Fruit fly (Drosophila melanogaster): Measurements from ENCODE around the gene CG42729.

CG42729 gene

DNA sequence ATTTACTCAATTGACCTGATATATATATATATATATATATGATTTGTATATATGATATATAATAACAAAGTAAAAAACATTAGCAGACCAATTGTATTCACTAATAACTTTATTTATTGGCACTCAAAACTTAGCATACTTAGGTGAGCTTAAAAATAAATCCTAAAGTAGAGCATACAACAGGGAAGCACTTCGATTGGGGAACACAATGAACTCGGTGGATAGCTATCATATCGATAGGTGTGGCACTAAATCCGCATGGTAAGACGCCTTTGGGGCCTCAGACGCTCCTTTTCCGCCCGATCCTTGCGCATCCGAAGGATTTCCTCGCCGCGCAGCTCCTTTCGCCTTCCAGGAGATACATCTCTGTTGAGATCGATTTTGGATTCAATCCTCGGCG lies 10.9 kb downstream of the CG42729 start (continued):
- TF ChIP-seq CG2116 (GFP tag; optimal IDR thresholded peaks at IDR 0.05) = peak; percentile 55
- TF ChIP-seq ash1 (GFP tag; optimal IDR thresholded peaks at IDR 0.05) = no peak
- TF ChIP-seq NfI (GFP tag; optimal IDR thresholded peaks at IDR 0.05) = no peak
- TF ChIP-seq Sin3A (optimal IDR thresholded peaks at IDR 0.05) = no peak
- no peak for TF ChIP-seq gcm (GFP tag; optimal IDR thresholded peaks at IDR 0.05)

DNA sequence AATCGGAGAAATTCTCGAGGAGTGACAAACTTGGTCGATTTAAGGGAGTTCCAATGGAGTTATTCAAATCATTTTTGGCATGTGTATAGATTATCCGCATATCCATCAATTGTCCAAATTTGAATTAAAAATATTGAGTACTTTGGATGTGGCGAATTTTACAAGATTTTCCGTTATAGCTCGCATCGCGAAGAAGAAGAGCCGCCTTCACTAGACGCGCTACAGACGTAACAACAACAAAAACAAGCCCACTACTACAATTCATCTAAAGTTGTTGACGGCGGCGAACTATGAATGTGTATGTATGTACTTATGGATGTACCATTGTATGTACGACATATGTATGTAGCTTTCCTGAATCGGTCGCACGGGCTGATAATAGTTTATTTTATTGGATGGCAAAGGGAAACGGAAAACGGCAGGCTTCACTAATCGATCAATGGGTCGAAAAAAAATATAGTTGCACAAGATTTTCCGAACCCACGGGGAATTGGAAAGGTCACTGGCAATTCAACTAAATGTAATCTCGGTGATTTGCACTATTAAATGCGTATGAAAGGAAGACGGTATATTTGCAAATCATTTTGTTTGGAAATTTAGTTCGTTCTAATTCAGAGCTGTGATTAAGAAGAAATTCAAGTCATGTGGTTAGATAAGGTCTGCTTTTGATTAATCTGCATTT lies 12.4 kb downstream of the CG42729 start:
- no peak for TF ChIP-seq CG16813 (GFP tag; IDR thresholded peaks at IDR 0.05; ENCODE audit: partially characterized antibody)
- TF ChIP-seq pnt (GFP tag; optimal IDR thresholded peaks at IDR 0.05) = no peak
- TF ChIP-seq psq (GFP tag; optimal IDR thresholded peaks at IDR 0.05) = no peak
- no peak for TF ChIP-seq org-1 (GFP tag; optimal IDR thresholded peaks at IDR 0.05)
- TF ChIP-seq tna (GFP tag; IDR thresholded peaks at IDR 0.05; ENCODE audit: partially characterized antibody) = no peak
- no peak for TF ChIP-seq CG8478 (optimal IDR thresholded peaks at IDR 0.05)
- no peak for TF ChIP-seq YL-1 (GFP tag; optimal IDR thresholded peaks at IDR 0.05)
- no peak for TF ChIP-seq rib (GFP tag; IDR thresholded peaks at IDR 0.05)
- TF ChIP-seq odd (GFP tag; optimal IDR thresholded peaks at IDR 0.05) = no peak
- TF ChIP-seq CG18619 (GFP tag; optimal IDR thresholded peaks at IDR 0.05) = no peak
- TF ChIP-seq CG11247 (GFP tag; IDR thresholded peaks at IDR 0.05) = no peak
- TF ChIP-seq sens (GFP tag) = peak; percentile 37
- no peak for TF ChIP-seq NfI (GFP tag; optimal IDR thresholded peaks at IDR 0.05)
- no peak for TF ChIP-seq Oli (tag; optimal IDR thresholded peaks at IDR 0.05)
- TF ChIP-seq crol (GFP tag; IDR thresholded peaks at IDR 0.05) = no peak
- no peak for TF ChIP-seq BEAF-32 (GFP tag; optimal IDR thresholded peaks at IDR 0.05)
- no peak for TF ChIP-seq CG11695 (GFP tag; IDR thresholded peaks at IDR 0.05)
- peak; percentile 17 for TF ChIP-seq sd (tag; optimal IDR thresholded peaks at IDR 0.05)
- TF ChIP-seq CG12391 (tag; optimal IDR thresholded peaks at IDR 0.05) = no peak
- no peak for TF ChIP-seq CG13775 (GFP tag; optimal IDR thresholded peaks at IDR 0.05)
- no peak for TF ChIP-seq CG14965 (GFP tag; optimal IDR thresholded peaks at IDR 0.05; ENCODE audit: borderline replicate concordance)
- no peak for TF ChIP-seq CG6854 (GFP tag; optimal IDR thresholded peaks at IDR 0.05)
- TF ChIP-seq fd64A (GFP tag; optimal IDR thresholded peaks at IDR 0.05) = no peak
- no peak for TF ChIP-seq zf30C (GFP tag; optimal IDR thresholded peaks at IDR 0.05)
- no peak for TF ChIP-seq CG2202 (tag; optimal IDR thresholded peaks at IDR 0.05)
- no peak for TF ChIP-seq Xrp1 (GFP tag; IDR thresholded peaks at IDR 0.05)
- no peak for TF ChIP-seq CG3726 (GFP tag; IDR thresholded peaks at IDR 0.05)
- TF ChIP-seq CG10147 (GFP tag; optimal IDR thresholded peaks at IDR 0.05) = no peak
- TF ChIP-seq CG11560 (tag; IDR thresholded peaks at IDR 0.05) = no peak
- TF ChIP-seq CG18476 (GFP tag; optimal IDR thresholded peaks at IDR 0.05) = no peak
- no peak for TF ChIP-seq CG15479 (GFP tag; optimal IDR thresholded peaks at IDR 0.05)
- TF ChIP-seq D19B (GFP tag; optimal IDR thresholded peaks at IDR 0.05) = no peak
- no peak for TF ChIP-seq CG42726 (GFP tag; IDR thresholded peaks at IDR 0.05; ENCODE audit: partially characterized antibody)
- TF ChIP-seq CG2199 (GFP tag; IDR thresholded peaks at IDR 0.05) = 0 out of 3 replicates have a peak, but pooled peaks have one; percentile 33
- TF ChIP-seq NFAT (GFP tag; IDR thresholded peaks at IDR 0.05) = no peak
- TF ChIP-seq Asciz (GFP tag; optimal IDR thresholded peaks at IDR 0.05) = no peak
- TF ChIP-seq CG17361 (GFP tag; IDR thresholded peaks at IDR 0.05) = no peak
- no peak for TF ChIP-seq Abd-B (GFP tag; optimal IDR thresholded peaks at IDR 0.05)
- no peak for TF ChIP-seq kah (GFP tag; optimal IDR thresholded peaks at IDR 0.05)
- TF ChIP-seq trem (tag; optimal IDR thresholded peaks at IDR 0.05) = no peak
- no peak for TF ChIP-seq CG30431 (GFP tag; optimal IDR thresholded peaks at IDR 0.05)
- no peak for TF ChIP-seq CG6813 (GFP tag; optimal IDR thresholded peaks at IDR 0.05)
- no peak for TF ChIP-seq CG3995 (GFP tag; optimal IDR thresholded peaks at IDR 0.05)
- no peak for TF ChIP-seq CG11723 (GFP tag; optimal IDR thresholded peaks at IDR 0.05)
- no peak for TF ChIP-seq jumu (GFP tag; optimal IDR thresholded peaks at IDR 0.05)

All from whole organism, embryonic.